Worm (Caenorhabditis elegans): ENCODE measurements around the gene nhr-141.

- TF ChIP-seq tbx-2 (tag; optimal IDR thresholded peaks at IDR 0.05) (no peak), dve-1 (tag; optimal IDR thresholded peaks at IDR 0.05) (no peak), sox-2 (GFP tag; IDR thresholded peaks at IDR 0.05) (no peak)
Measured at ce11 chrV:7446965-7447364, 2.5 kb downstream of the nhr-141 start, which contains the start of gene F25E5.5.
